Worm (Caenorhabditis elegans) whole organism, late embryonic: ENCODE data around the gene smk-1.

Source experiments
- C38D4.7 ChIP-seq: fragments of 200-800 bp; sonication (Bioruptor generic); optimal IDR thresholded peaks from 2 replicates; lab custom pipeline; 2018; ENCODE audit warnings: mild to moderate bottlenecking, missing genetic modification characterization, moderate library complexity, missing compliant biosample characterization
- Y22D7AL.16 ChIP-seq: sonication (generic microtip); optimal IDR thresholded peaks from 2 replicates; lab custom pipeline; 2016; ENCODE audit warnings: missing genetic modification characterization, missing compliant biosample characterization
- ama-1 ChIP-seq: fragments of 150-350 bp; optimal IDR thresholded peaks from 2 replicates; lab custom pipeline; 2014
- hlh-30 ChIP-seq: sonication (generic microtip); optimal IDR thresholded peaks from 2 replicates; lab custom pipeline; 2017; ENCODE audit warnings: antibody characterized with exemption, missing genetic modification characterization, missing compliant biosample characterization; ENCODE audit not compliant: insufficient read depth
- lim-6 ChIP-seq: sonication (generic microtip); optimal IDR thresholded peaks from 2 replicates; lab custom pipeline; 2016; ENCODE audit warnings: missing genetic modification characterization, missing compliant biosample characterization
- nfya-1 ChIP-seq: sonication (generic microtip); optimal IDR thresholded peaks from 2 replicates; lab custom pipeline; 2017; ENCODE audit warnings: missing genetic modification characterization, mild to moderate bottlenecking, missing compliant biosample characterization, antibody characterized with exemption, moderate library complexity
- nhr-11 ChIP-seq: fragments of 150-350 bp; optimal IDR thresholded peaks from 2 replicates; lab custom pipeline; 2014; ENCODE audit warnings: missing biosample characterization, missing genetic modification characterization
- pag-3 ChIP-seq: sonication (generic microtip); optimal IDR thresholded peaks from 2 replicates; lab custom pipeline; 2016; ENCODE audit warnings: missing compliant biosample characterization, missing genetic modification characterization, borderline replicate concordance
- pha-4 ChIP-seq: fragments of 150-350 bp; optimal IDR thresholded peaks from 2 replicates; lab custom pipeline; 2018; ENCODE audit warnings: missing biosample characterization, missing genetic modification reagents, missing genetic modification characterization
- pros-1 ChIP-seq: fragments of 150-350 bp; optimal IDR thresholded peaks from 2 replicates; lab custom pipeline; 2014; ENCODE audit warnings: missing biosample characterization, missing genetic modification reagents, missing genetic modification characterization
- sox-2 ChIP-seq: fragments of 200-800 bp; sonication (Bioruptor generic); IDR thresholded peaks from 2 replicates; pipeline ENCODE4 v1.3.6; 2022; ENCODE audit warnings: missing genetic modification reagents, missing genetic modification characterization, missing compliant biosample characterization
- sox-4 ChIP-seq: sonication (generic microtip); optimal IDR thresholded peaks from 2 replicates; lab custom pipeline; 2017; ENCODE audit warnings: mild to moderate bottlenecking, missing genetic modification characterization, inconsistent platforms, missing compliant biosample characterization

ce11 chrV:8636907-8637306 lies 29.3 kb downstream of the smk-1 start, which contains the start of gene grl-12:
- TF ChIP-seq hlh-30 (tag; lab: Kevin White, UChicago) (no peak), C38D4.7 (GFP tag; lab: Kevin White, UChicago) (no peak), pag-3 (tag; lab: Kevin White, UChicago) (no peak), pros-1 (tag; lab: Kevin White, UChicago) (no peak), nhr-11 (tag; lab: Kevin White, UChicago) (no peak), Y22D7AL.16 (tag; lab: Kevin White, UChicago) (no peak), pha-4 (tag; lab: Kevin White, UChicago) (no peak), lim-6 (tag; lab: Kevin White, UChicago) (no peak), sox-4 (no peak), nfya-1 (tag; lab: Kevin White, UChicago) (no peak), sox-2 (GFP tag; lab: Robert Waterston, UW) (no peak), ama-1 (lab: Kevin White, UChicago) (no peak)
